Fruit fly (Drosophila melanogaster) S2 (cell line): ENCODE measurements around the gene Graf.
"Not testable (repeated sequence)": the region's sequence is repeated elsewhere in the genome, so short reads cannot be mapped to it uniquely, and the experiment has no call there.

ENCODE experiments used
- CG8478 ChIP-seq: fragments of >200 bp; optimal IDR thresholded peaks from 2 replicates; lab custom pipeline; 2018
- CTCF ChIP-seq, 2 experiments: fragments of >200 bp; optimal IDR thresholded peaks; 2 replicates each; lab custom pipeline; 2018

Graf gene

dm6 chrX:15760447-15761297 lies at the start of gene Graf, which contains the start of gene mRpL3:
TSS of gene Graf (minus strand) at chrX:15760733.
TSS of gene mRpL3 (plus strand) at chrX:15761248.
- TF ChIP-seq CTCF (optimal IDR thresholded peaks at IDR 0.05; lab: Kevin White, UChicago) (peak in 1 of 2 experiments; percentile 21), CG8478 (no peak)

dm6 chrX:15809255-15809654 lies 48.7 kb upstream of the Graf start, which contains the start of gene CG8509:
TSS of gene CG8509 (plus strand) at chrX:15809555.
- TF ChIP-seq CG8478 (no peak), CTCF (optimal IDR thresholded peaks at IDR 0.05; lab: Kevin White, UChicago) (no peak)

- TF ChIP-seq CG8478 (no peak), CTCF (optimal IDR thresholded peaks at IDR 0.05; lab: Kevin White, UChicago) (no peak)
These were observed 47.4 kb upstream of the Graf start for dm6 chrX:15807915-15808314.

dm6 chrX:15805523-15805922 lies 45.0 kb upstream of the Graf start:
- TF ChIP-seq CG8478: no peak
- no peak for TF ChIP-seq CTCF (optimal IDR thresholded peaks at IDR 0.05; lab: Kevin White, UChicago)

- no peak for TF ChIP-seq CG8478
- no peak for TF ChIP-seq CTCF (optimal IDR thresholded peaks at IDR 0.05; lab: Kevin White, UChicago)
These were observed 44.3 kb upstream of the Graf start for dm6 chrX:15804790-15805189.

- TF ChIP-seq CG8478 (no peak), CTCF (optimal IDR thresholded peaks at IDR 0.05; lab: Kevin White, UChicago) (no peak)
These were observed 43.4 kb upstream of the Graf start, which contains the start of the genes PGRP-LE and sd for dm6 chrX:15803764-15804563. TSS of gene PGRP-LE (minus strand) at chrX:15803880. TSS of gene sd (plus strand) at chrX:15804370.

dm6 chrX:15802880-15803650 lies 42.5 kb upstream of the Graf start:
- TF ChIP-seq CTCF (optimal IDR thresholded peaks at IDR 0.05; lab: Kevin White, UChicago) (no peak), CG8478 (no peak)

- TF ChIP-seq CG8478; CTCF (optimal IDR thresholded peaks at IDR 0.05; lab: Kevin White, UChicago): not testable (repeated sequence)
These were observed 38.6 kb upstream of the Graf start, which contains the start of the genes sordd2 and CG15602 for dm6 chrX:15799085-15799557. TSS of gene sordd2 (minus strand) at chrX:15799162. TSS of gene CG15602 (plus strand) at chrX:15799426.

- not testable (repeated sequence) for TF ChIP-seq CTCF (optimal IDR thresholded peaks at IDR 0.05; lab: Kevin White, UChicago); CG8478
These were observed 35.5 kb upstream of the Graf start, which contains the start of gene sordd1 for dm6 chrX:15795951-15796443. TSS of gene sordd1 (minus strand) at chrX:15796028.

- TF ChIP-seq CTCF (optimal IDR thresholded peaks at IDR 0.05; lab: Kevin White, UChicago) (no peak), CG8478 (no peak)
These were observed 28.0 kb upstream of the Graf start, which contains the start of gene Rhp for dm6 chrX:15788235-15789187. TSS of gene Rhp (plus strand) at chrX:15788897.

- TF ChIP-seq CTCF (optimal IDR thresholded peaks at IDR 0.05; lab: Kevin White, UChicago): no peak
- TF ChIP-seq CG8478: no peak
These were observed 25.7 kb upstream of the Graf start for dm6 chrX:15786242-15786641.

- no peak for TF ChIP-seq CTCF (optimal IDR thresholded peaks at IDR 0.05; lab: Kevin White, UChicago)
- no peak for TF ChIP-seq CG8478
These were observed 25.1 kb upstream of the Graf start, which contains the start of the genes Paf-AHalpha and mRpS30 for dm6 chrX:15785429-15786239. TSS of gene Paf-AHalpha (minus strand) at chrX:15785583. TSS of gene mRpS30 (plus strand) at chrX:15786047.
